Worm (Caenorhabditis elegans) whole organism, L2 larva: ENCODE results near the gene C52A10.3.

Source experiments
- F13H6.1 ChIP-seq: sonication (generic microtip); optimal IDR thresholded peaks from 2 replicates; lab custom pipeline; 2016; ENCODE audit warnings: missing genetic modification characterization, missing compliant biosample characterization
- alr-1 ChIP-seq: fragments of 150-350 bp; optimal IDR thresholded peaks from 2 replicates; lab custom pipeline; 2014; ENCODE audit warnings: missing biosample characterization, missing genetic modification characterization
- lin-13 ChIP-seq: fragments of 150-350 bp; optimal IDR thresholded peaks from 2 replicates; lab custom pipeline; 2014; ENCODE audit warnings: missing biosample characterization, missing genetic modification reagents, missing genetic modification characterization
- lsy-2 ChIP-seq, 2 experiments: fragments of 150-350 bp in 1 of 2; sonication (generic microtip) in 1 of 2; optimal IDR thresholded peaks; 2 replicates each; lab custom pipeline; 2014 to 2017; ENCODE audit warnings: missing biosample characterization in 2 of 2, missing genetic modification characterization in 2 of 2
- mab-5 ChIP-seq: fragments of 150-350 bp; optimal IDR thresholded peaks from 2 replicates; lab custom pipeline; 2014; ENCODE audit warnings: missing biosample characterization, missing genetic modification characterization
- nhr-11 ChIP-seq: fragments of 150-350 bp; optimal IDR thresholded peaks from 2 replicates; lab custom pipeline; 2014; ENCODE audit warnings: missing biosample characterization, missing genetic modification characterization
- nhr-21 ChIP-seq: fragments of 150-350 bp; optimal IDR thresholded peaks from 2 replicates; lab custom pipeline; 2014; ENCODE audit warnings: missing biosample characterization, missing genetic modification characterization
- nhr-25 ChIP-seq: fragments of 150-350 bp; sonication (generic microtip); optimal IDR thresholded peaks from 3 replicates; lab custom pipeline; 2014; ENCODE audit warnings: missing biosample characterization, missing genetic modification characterization
- snpc-4 ChIP-seq: fragments of 150-350 bp; optimal IDR thresholded peaks from 2 replicates; lab custom pipeline; 2014; ENCODE audit warnings: missing biosample characterization, missing genetic modification characterization
- zag-1 ChIP-seq: fragments of 150-350 bp; optimal IDR thresholded peaks from 2 replicates; lab custom pipeline; 2014; ENCODE audit warnings: missing biosample characterization, missing genetic modification characterization

DNA sequence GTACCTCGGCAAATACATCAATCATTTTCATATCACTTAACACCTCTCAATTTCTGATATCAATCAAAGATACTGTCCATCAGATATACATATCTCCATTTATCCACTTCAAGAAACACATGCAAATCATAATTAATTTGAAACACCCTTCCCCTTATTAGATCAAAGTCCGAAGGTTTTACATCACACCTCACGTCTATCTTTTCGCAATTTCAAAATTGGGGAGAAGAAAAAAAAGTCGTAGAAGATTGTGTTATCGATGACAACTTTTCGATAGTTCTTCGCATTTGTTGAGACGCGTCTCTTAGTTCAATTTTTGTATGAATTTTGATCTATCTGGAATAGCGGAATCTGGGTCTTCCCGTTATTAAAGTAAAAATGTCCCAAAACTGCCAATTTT lies 33.9 kb upstream of the C52A10.3 start:
- TF ChIP-seq alr-1 (no peak), lin-13 (no peak), nhr-25 (tag; lab: Kevin White, UChicago) (no peak), nhr-11 (no peak), lsy-2 (tag; optimal IDR thresholded peaks at IDR 0.05; lab: Kevin White, UChicago) (no peak), snpc-4 (tag; lab: Kevin White, UChicago) (no peak), F13H6.1 (tag; lab: Kevin White, UChicago) (no peak), nhr-21 (tag; lab: Kevin White, UChicago) (no peak), mab-5 (tag; lab: Kevin White, UChicago) (no peak), zag-1 (tag; lab: Kevin White, UChicago) (no peak)
